Worm (Caenorhabditis elegans) whole organism, young adult: ENCODE measurements around the gene ins-16.

Source experiments
- B0336.3 ChIP-seq: fragments of 200-800 bp; sonication (Bioruptor generic); IDR thresholded peaks from 2 replicates; pipeline ENCODE4 v1.3.6; 2022; ENCODE audit warnings: missing genetic modification characterization, missing compliant biosample characterization
- F10E7.11 ChIP-seq: sonication (generic microtip); optimal IDR thresholded peaks from 2 replicates; lab custom pipeline; 2017; ENCODE audit warnings: mild to moderate bottlenecking, missing genetic modification characterization, moderate library complexity, missing compliant biosample characterization
- F22D6.2 ChIP-seq: sonication (generic microtip); optimal IDR thresholded peaks from 2 replicates; lab custom pipeline; 2016; ENCODE audit warnings: mild to moderate bottlenecking, missing genetic modification characterization, missing compliant biosample characterization
- F33H1.4 ChIP-seq: fragments of 200-800 bp; sonication (Bioruptor generic); IDR thresholded peaks from 2 replicates; pipeline ENCODE4 v1.3.6; 2022; ENCODE audit warnings: missing genetic modification reagents, missing genetic modification characterization, missing compliant biosample characterization
- F49E8.2 ChIP-seq: sonication (generic microtip); optimal IDR thresholded peaks from 3 replicates; lab custom pipeline; 2017; ENCODE audit warnings: missing genetic modification characterization, mild to moderate bottlenecking, missing compliant biosample characterization, antibody characterized with exemption, moderate library complexity; ENCODE audit not compliant: insufficient read depth
- F52B5.7 ChIP-seq: sonication (generic microtip); optimal IDR thresholded peaks from 2 replicates; lab custom pipeline; 2016; ENCODE audit warnings: mild to moderate bottlenecking, missing genetic modification characterization, missing compliant biosample characterization
- F57C9.4 ChIP-seq: sonication (generic microtip); optimal IDR thresholded peaks from 2 replicates; lab custom pipeline; 2017; ENCODE audit warnings: mild to moderate bottlenecking, missing genetic modification characterization, missing compliant biosample characterization
- K11D2.4 ChIP-seq: fragments of 200-800 bp; sonication (Bioruptor generic); IDR thresholded peaks from 2 replicates; pipeline ENCODE4 v1.3.6; 2022; ENCODE audit warnings: missing genetic modification reagents, missing genetic modification characterization, missing compliant biosample characterization
- Y53G8AR.9 ChIP-seq: fragments of 200-800 bp; sonication (Bioruptor generic); conservative IDR thresholded peaks from 2 replicates; pipeline ENCODE4 v1.3.6; 2022; ENCODE audit warnings: missing genetic modification reagents, missing genetic modification characterization, missing compliant biosample characterization
- atf-7 ChIP-seq: sonication (generic microtip); optimal IDR thresholded peaks from 2 replicates; lab custom pipeline; 2017; ENCODE audit warnings: mild to moderate bottlenecking, missing genetic modification characterization, missing compliant biosample characterization
- athp-1 ChIP-seq: sonication (generic microtip); optimal IDR thresholded peaks from 2 replicates; lab custom pipeline; 2017; ENCODE audit warnings: mild to moderate bottlenecking, missing genetic modification characterization, missing compliant biosample characterization
- attf-5 ChIP-seq: fragments of 200-800 bp; sonication (Bioruptor generic); optimal IDR thresholded peaks from 2 replicates; lab custom pipeline; 2018; ENCODE audit warnings: mild to moderate bottlenecking, missing genetic modification characterization, missing compliant biosample characterization
- cebp-1 ChIP-seq, 2 experiments: fragments of 200-800 bp in 1 of 2; sonication (Bioruptor generic) in 1 of 2; sonication (generic microtip) in 1 of 2; IDR thresholded peaks in 1 of 2; optimal IDR thresholded peaks in 1 of 2; 2 replicates each; pipeline versions ENCODE4 v1.3.6 to Lab custom; 2017 to 2022; ENCODE audit warnings: missing compliant biosample characterization in 2 of 2, missing genetic modification characterization in 2 of 2, mild to moderate bottlenecking in 1 of 2, missing genetic modification reagents in 1 of 2, moderate library complexity in 1 of 2
- ceh-79 ChIP-seq: sonication (generic microtip); optimal IDR thresholded peaks from 2 replicates; lab custom pipeline; 2017; ENCODE audit warnings: mild to moderate bottlenecking, missing genetic modification characterization, missing compliant biosample characterization
- dox-1 ChIP-seq: fragments of 200-800 bp; sonication (Bioruptor generic); IDR thresholded peaks from 2 replicates; pipeline ENCODE4 v1.3.6; 2022; ENCODE audit warnings: missing genetic modification reagents, missing genetic modification characterization, missing compliant biosample characterization
- ekl-4 ChIP-seq: fragments of 200-800 bp; sonication (Bioruptor generic); IDR thresholded peaks from 2 replicates; pipeline ENCODE4 v1.3.6; 2022; ENCODE audit warnings: missing genetic modification reagents, missing genetic modification characterization, missing compliant biosample characterization
- hlh-26 ChIP-seq: fragments of 200-800 bp; sonication (Bioruptor generic); conservative IDR thresholded peaks from 2 replicates; pipeline ENCODE4 v1.3.6; 2022; ENCODE audit warnings: missing genetic modification reagents, missing genetic modification characterization, missing compliant biosample characterization
- hmg-1.2 ChIP-seq: fragments of 200-800 bp; sonication (Bioruptor generic); IDR thresholded peaks from 2 replicates; pipeline ENCODE4 v1.3.6; 2022; ENCODE audit warnings: missing genetic modification reagents, missing genetic modification characterization, missing compliant biosample characterization
- let-526 ChIP-seq: fragments of 200-800 bp; sonication (Bioruptor generic); IDR thresholded peaks from 2 replicates; pipeline ENCODE4 v1.3.6; 2022; ENCODE audit warnings: missing genetic modification reagents, missing genetic modification characterization, missing compliant biosample characterization
- let-607 ChIP-seq, 2 experiments: fragments of 200-800 bp in 1 of 2; sonication (Bioruptor generic) in 1 of 2; sonication (generic microtip) in 1 of 2; optimal IDR thresholded peaks; 2 replicates each; lab custom pipeline; 2016 to 2018; ENCODE audit warnings: mild to moderate bottlenecking in 2 of 2, missing compliant biosample characterization in 2 of 2, missing genetic modification characterization in 2 of 2, moderate library complexity in 2 of 2, missing genotype in 1 of 2
- lir-1 ChIP-seq: fragments of 200-800 bp; sonication (Bioruptor generic); conservative IDR thresholded peaks from 2 replicates; pipeline ENCODE4 v1.3.6; 2022; ENCODE audit warnings: missing genetic modification reagents, missing genetic modification characterization, missing compliant biosample characterization
- madf-10 ChIP-seq: sonication (generic microtip); optimal IDR thresholded peaks from 2 replicates; lab custom pipeline; 2016; ENCODE audit warnings: mild to moderate bottlenecking, missing genetic modification characterization, missing compliant biosample characterization
- madf-3 ChIP-seq: fragments of 200-800 bp; sonication (Bioruptor generic); IDR thresholded peaks from 2 replicates; pipeline ENCODE4 v1.3.6; 2022; ENCODE audit warnings: missing genetic modification reagents, missing genetic modification characterization, missing compliant biosample characterization
- madf-6 ChIP-seq: fragments of 200-800 bp; sonication (Bioruptor generic); IDR thresholded peaks from 2 replicates; pipeline ENCODE4 v1.3.6; 2022; ENCODE audit warnings: missing genetic modification reagents, missing genetic modification characterization, missing compliant biosample characterization
- madf-8 ChIP-seq: fragments of 200-800 bp; sonication (Bioruptor generic); conservative IDR thresholded peaks from 2 replicates; pipeline ENCODE4 v1.3.6; 2022; ENCODE audit warnings: missing genetic modification reagents, missing genetic modification characterization, missing compliant biosample characterization
- mcd-1 ChIP-seq: fragments of 200-800 bp; sonication (Bioruptor generic); IDR thresholded peaks from 2 replicates; pipeline ENCODE4 v1.3.6; 2022; ENCODE audit warnings: missing genetic modification reagents, missing genetic modification characterization, missing compliant biosample characterization
- nfya-1 ChIP-seq: sonication (generic microtip); optimal IDR thresholded peaks from 2 replicates; lab custom pipeline; 2017; ENCODE audit warnings: antibody characterized with exemption, missing compliant biosample characterization, missing genetic modification characterization, borderline replicate concordance; ENCODE audit not compliant: insufficient read depth
- nfyb-1 ChIP-seq: fragments of 200-800 bp; sonication (Bioruptor generic); IDR thresholded peaks from 2 replicates; pipeline ENCODE4 v1.3.6; 2022; ENCODE audit warnings: missing genetic modification reagents, missing genetic modification characterization, missing compliant biosample characterization
- nhr-120 ChIP-seq: fragments of 200-800 bp; sonication (Bioruptor generic); IDR thresholded peaks from 2 replicates; pipeline ENCODE4 v1.3.6; 2022; ENCODE audit warnings: missing genetic modification characterization, missing compliant biosample characterization
- nhr-80 ChIP-seq: sonication (generic microtip); optimal IDR thresholded peaks from 2 replicates; lab custom pipeline; 2016; ENCODE audit warnings: missing genetic modification characterization, missing compliant biosample characterization
- pha-4 ChIP-seq: fragments of 150-350 bp; sonication (generic microtip); optimal IDR thresholded peaks from 2 replicates; lab custom pipeline; 2014; ENCODE audit warnings: missing biosample characterization, missing genetic modification reagents, missing genetic modification characterization
- rcor-1 ChIP-seq: fragments of 200-800 bp; sonication (Bioruptor generic); IDR thresholded peaks from 2 replicates; pipeline ENCODE4 v1.3.6; 2022; ENCODE audit warnings: missing genetic modification reagents, missing genetic modification characterization, missing compliant biosample characterization
- sea-2 ChIP-seq: fragments of 200-800 bp; sonication (Bioruptor generic); IDR thresholded peaks from 2 replicates; pipeline ENCODE4 v1.3.6; 2022; ENCODE audit warnings: missing genetic modification characterization, missing compliant biosample characterization
- snpc-1.1 ChIP-seq: sonication (generic microtip); optimal IDR thresholded peaks from 2 replicates; lab custom pipeline; 2017; ENCODE audit warnings: missing genetic modification characterization, mild to moderate bottlenecking, missing compliant biosample characterization, antibody characterized with exemption, moderate library complexity, missing genotype, missing genetic modification reagents; ENCODE audit not compliant: insufficient read depth
- somi-1 ChIP-seq: fragments of 200-800 bp; sonication (Bioruptor generic); optimal IDR thresholded peaks from 2 replicates; lab custom pipeline; 2018; ENCODE audit warnings: mild to moderate bottlenecking, missing genetic modification characterization, missing compliant biosample characterization
- tbx-9 ChIP-seq: sonication (generic microtip); optimal IDR thresholded peaks from 2 replicates; lab custom pipeline; 2016; ENCODE audit warnings: borderline replicate concordance, missing genetic modification characterization, inconsistent platforms, missing compliant biosample characterization
- unc-62 ChIP-seq: fragments of 150-350 bp; optimal IDR thresholded peaks from 2 replicates; lab custom pipeline; 2014; ENCODE audit warnings: missing biosample characterization, missing genetic modification reagents, missing genetic modification characterization
- ztf-22 ChIP-seq: fragments of 200-800 bp; sonication (Bioruptor generic); optimal IDR thresholded peaks from 2 replicates; lab custom pipeline; 2018; ENCODE audit warnings: mild to moderate bottlenecking, missing genetic modification characterization, moderate library complexity, missing compliant biosample characterization
- ztf-26 ChIP-seq: sonication (generic microtip); optimal IDR thresholded peaks from 2 replicates; lab custom pipeline; 2017; ENCODE audit warnings: missing genetic modification characterization, missing compliant biosample characterization

Gene ins-16

DNA sequence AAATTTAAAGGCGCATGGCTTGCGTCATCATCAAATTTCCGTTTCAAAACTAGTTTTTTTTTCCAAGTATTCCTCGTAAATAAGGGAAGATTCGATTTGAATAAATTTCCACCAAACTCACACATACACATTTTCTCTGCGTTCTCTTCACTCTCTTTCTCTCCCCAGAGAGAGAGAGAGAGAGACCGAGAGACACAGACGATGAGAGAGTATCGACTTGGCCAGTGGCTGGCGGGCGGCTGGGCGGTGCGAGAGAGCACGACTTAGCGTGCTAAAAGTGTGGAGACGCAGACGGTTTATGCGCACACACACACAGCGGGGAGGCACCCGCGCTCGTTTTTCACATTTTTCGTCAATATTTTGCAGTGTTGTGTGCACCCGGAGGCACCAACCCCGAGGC lies 40.1 kb upstream of the ins-16 start (continued):
- TF ChIP-seq sea-2 (GFP tag; lab: Robert Waterston, UW) (no peak), F52B5.7 (peak; percentile 25), somi-1 (GFP tag; lab: Kevin White, UChicago) (no peak), let-607 (tag; optimal IDR thresholded peaks at IDR 0.05; lab: Kevin White, UChicago) (no peak), pha-4 (tag; lab: Kevin White, UChicago) (peak; percentile 34), nfyb-1 (GFP tag; lab: Robert Waterston, UW) (peak; percentile 86), cebp-1 (GFP tag; IDR thresholded peaks at IDR 0.05; lab: Robert Waterston, UW) (no peak), cebp-1 (tag; optimal IDR thresholded peaks at IDR 0.05; lab: Kevin White, UChicago) (peak; percentile 63), athp-1 (tag; lab: Kevin White, UChicago) (no peak), madf-10 (tag; lab: Kevin White, UChicago) (peak; percentile 5), lir-1 (GFP tag; lab: Robert Waterston, UW) (no peak), K11D2.4 (GFP tag; lab: Robert Waterston, UW) (peak; percentile 57), nhr-120 (GFP tag; lab: Robert Waterston, UW) (no peak), madf-6 (GFP tag; lab: Robert Waterston, UW) (no peak), rcor-1 (GFP tag; lab: Robert Waterston, UW) (peak; percentile 55), madf-8 (GFP tag; lab: Robert Waterston, UW) (no peak), mcd-1 (GFP tag; lab: Robert Waterston, UW) (peak; percentile 75)

DNA sequence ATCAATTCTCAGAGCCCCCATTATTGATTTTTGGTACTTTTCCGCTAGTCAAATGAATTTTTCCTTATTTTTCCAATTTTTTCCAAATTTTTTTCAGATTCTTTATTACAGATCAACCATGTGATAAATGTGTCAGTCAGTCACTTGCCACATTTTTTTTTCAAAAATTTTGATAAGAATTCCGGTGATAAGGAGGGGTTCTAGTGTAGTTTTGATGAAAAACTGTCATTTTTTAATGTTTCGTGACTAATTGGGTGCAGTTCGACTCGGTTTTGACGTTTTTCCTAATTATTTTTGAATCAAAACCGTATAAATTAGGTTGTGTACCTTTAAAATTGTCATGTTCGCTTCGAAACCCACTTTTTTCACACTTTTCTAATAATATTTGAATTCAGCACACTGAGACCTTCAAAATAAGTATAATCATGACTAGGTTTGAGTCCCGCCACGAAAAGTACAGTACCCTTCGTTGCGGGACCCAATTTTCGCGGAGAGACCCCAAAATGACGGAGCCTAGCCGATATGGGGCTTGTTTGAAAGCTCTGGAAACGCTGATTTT lies 39.1 kb upstream of the ins-16 start:
- TF ChIP-seq ekl-4 (peak; percentile 37; the same call in 1 of the 2 replicates), atf-7 (peak; percentile 42), let-526 (GFP tag; lab: Robert Waterston, UW) (peak; percentile 57; the same call in 1 of the 2 replicates), hmg-1.2 (0 out of 2 replicates have a peak, but pooled peaks have one; percentile 15), nhr-80 (tag; lab: Kevin White, UChicago) (peak; percentile 85), F57C9.4 (tag; lab: Kevin White, UChicago) (no peak), pha-4 (tag; lab: Kevin White, UChicago) (peak; percentile 16), ztf-26 (peak; percentile 28), cebp-1 (GFP tag; IDR thresholded peaks at IDR 0.05; lab: Robert Waterston, UW) (no peak), cebp-1 (tag; optimal IDR thresholded peaks at IDR 0.05; lab: Kevin White, UChicago) (peak; percentile 21), nhr-120 (GFP tag; lab: Robert Waterston, UW) (no peak), dox-1 (GFP tag; lab: Robert Waterston, UW) (peak; percentile 52; the same call in 1 of the 2 replicates), attf-5 (GFP tag; lab: Kevin White, UChicago) (peak; percentile 30), let-607 (tag; optimal IDR thresholded peaks at IDR 0.05; lab: Kevin White, UChicago) (peak in 1 of 2 experiments; percentile 50), B0336.3 (0 out of 2 replicates have a peak, but pooled peaks have one; percentile 17), tbx-9 (tag; lab: Kevin White, UChicago) (no peak), F10E7.11 (no peak), hlh-26 (GFP tag; lab: Robert Waterston, UW) (no peak), F49E8.2 (tag; lab: Kevin White, UChicago) (no peak), Y53G8AR.9 (GFP tag; lab: Robert Waterston, UW) (0 out of 2 replicates have a peak, but pooled peaks have one; percentile 37), unc-62 (GFP tag; lab: Kevin White, UChicago) (peak; percentile 71)
- TF ChIP-seq, all 124 proteins: peak for 14

DNA sequence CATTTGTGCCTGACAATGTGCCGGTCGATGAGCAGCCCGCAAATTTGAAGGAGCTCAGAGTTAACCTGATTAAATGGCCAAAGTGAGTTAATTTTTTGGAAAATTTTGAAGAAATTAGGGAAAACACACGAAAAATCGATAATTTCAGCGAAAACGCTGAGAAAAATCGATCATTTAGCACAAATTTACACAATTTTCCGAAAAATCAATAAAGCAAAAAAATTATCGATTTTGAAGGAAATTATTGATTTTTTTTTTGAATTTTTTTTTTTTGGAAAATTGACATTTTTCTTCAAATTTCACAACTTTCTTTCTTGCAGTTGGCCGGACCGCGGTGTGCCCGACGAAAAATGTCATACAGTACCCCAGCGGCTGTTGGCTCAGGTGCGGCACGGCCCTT lies 37.4 kb upstream of the ins-16 start:
- no peak for TF ChIP-seq F33H1.4 (GFP tag; lab: Robert Waterston, UW)
- no peak for TF ChIP-seq lir-1 (GFP tag; lab: Robert Waterston, UW)
- TF ChIP-seq madf-3 = no peak
- TF ChIP-seq nfya-1 (tag; lab: Kevin White, UChicago) = no peak
- no peak for TF ChIP-seq somi-1 (GFP tag; lab: Kevin White, UChicago)
- TF ChIP-seq snpc-1.1 (tag; lab: Kevin White, UChicago) = no peak
- TF ChIP-seq ceh-79 (tag; lab: Kevin White, UChicago) = no peak
- no peak for TF ChIP-seq F22D6.2 (tag; lab: Kevin White, UChicago)
- TF ChIP-seq ztf-22 = no peak
- TF ChIP-seq madf-10 (tag; lab: Kevin White, UChicago) = no peak
